Fruit fly (Drosophila melanogaster) whole organism, pupa: ENCODE measurements around the gene spn-F.

Source experiments
- CG10348 ChIP-seq: fragments of 200-800 bp; sonication (Bioruptor generic); IDR thresholded peaks from 2 replicates; pipeline ENCODE4 v1.3.6; 2022; ENCODE audit warnings: missing biosample characterization, missing genetic modification characterization
- CG12605 ChIP-seq: fragments of 200-800 bp; sonication (Bioruptor generic); IDR thresholded peaks from 2 replicates; pipeline ENCODE4 v1.3.6; 2022; ENCODE audit warnings: missing biosample characterization, missing genetic modification characterization
- CG13204 ChIP-seq: fragments of 200-800 bp; sonication (Bioruptor generic); optimal IDR thresholded peaks from 2 replicates; lab custom pipeline; 2018; ENCODE audit warnings: missing biosample characterization, mild to moderate bottlenecking, missing genetic modification characterization, moderate library complexity
- CG14655 ChIP-seq: fragments of 200-800 bp; sonication (Bioruptor generic); optimal IDR thresholded peaks from 3 replicates; lab custom pipeline; 2017; ENCODE audit warnings: mild to moderate bottlenecking, missing biosample characterization, missing genetic modification reagents, missing genetic modification characterization
- CG15710 ChIP-seq: fragments of 200-800 bp; sonication (Bioruptor generic); optimal IDR thresholded peaks from 2 replicates; lab custom pipeline; 2018; ENCODE audit warnings: missing biosample characterization, mild to moderate bottlenecking, missing genetic modification characterization, moderate library complexity
- CG17806 ChIP-seq: fragments of 200-800 bp; sonication (Bioruptor generic); optimal IDR thresholded peaks from 2 replicates; lab custom pipeline; 2018; ENCODE audit warnings: missing biosample characterization, mild to moderate bottlenecking, missing genetic modification characterization, moderate library complexity
- CG32121 ChIP-seq: fragments of 200-800 bp; sonication (Bioruptor generic); IDR thresholded peaks from 2 replicates; pipeline ENCODE4 v1.3.6; 2022; ENCODE audit warnings: missing biosample characterization, missing genetic modification characterization
- CG34367 ChIP-seq: fragments of 200-800 bp; sonication (Bioruptor generic); optimal IDR thresholded peaks from 2 replicates; lab custom pipeline; 2018; ENCODE audit warnings: missing biosample characterization, mild to moderate bottlenecking, missing genetic modification characterization
- CG4496 ChIP-seq: fragments of 200-800 bp; sonication (Bioruptor generic); IDR thresholded peaks from 3 replicates; pipeline ENCODE4 v1.3.6; 2022; ENCODE audit warnings: missing biosample characterization, missing genetic modification characterization
- CG8159 ChIP-seq: fragments of 200-800 bp; sonication (Bioruptor generic); optimal IDR thresholded peaks from 3 replicates; lab custom pipeline; 2018; ENCODE audit warnings: missing biosample characterization, mild to moderate bottlenecking, missing genetic modification characterization, moderate library complexity
- CG8301 ChIP-seq: fragments of 200-800 bp; sonication (Bioruptor generic); optimal IDR thresholded peaks from 2 replicates; lab custom pipeline; 2018; ENCODE audit warnings: missing biosample characterization, mild to moderate bottlenecking, missing genetic modification characterization
- CG9948 ChIP-seq: fragments of 200-800 bp; sonication (Bioruptor generic); optimal IDR thresholded peaks from 2 replicates; lab custom pipeline; 2018; ENCODE audit warnings: missing biosample characterization, mild to moderate bottlenecking, missing genetic modification characterization, moderate library complexity
- D1 ChIP-seq: fragments of 200-800 bp; sonication (Bioruptor generic); optimal IDR thresholded peaks from 2 replicates; lab custom pipeline; 2018; ENCODE audit warnings: missing biosample characterization, mild to moderate bottlenecking, missing genetic modification characterization, moderate library complexity
- EcR ChIP-seq: fragments of 200-800 bp; sonication (Bioruptor generic); optimal IDR thresholded peaks from 3 replicates; lab custom pipeline; 2019; ENCODE audit warnings: missing biosample characterization, missing genetic modification characterization, mild to moderate bottlenecking, moderate library complexity, missing genetic modification reagents
- Ets98B ChIP-seq: fragments of 200-800 bp; sonication (Bioruptor generic); IDR thresholded peaks from 2 replicates; pipeline ENCODE4 v1.3.6; 2022; ENCODE audit warnings: missing biosample characterization, missing genetic modification characterization
- Pif1A ChIP-seq: fragments of 200-800 bp; sonication (Bioruptor generic); optimal IDR thresholded peaks from 3 replicates; lab custom pipeline; 2016; ENCODE audit warnings: missing biosample characterization, missing genetic modification characterization
- Pif1B ChIP-seq: fragments of 200-800 bp; sonication (Bioruptor generic); optimal IDR thresholded peaks from 3 replicates; lab custom pipeline; 2016; ENCODE audit warnings: missing biosample characterization, missing genetic modification characterization
- Snoo ChIP-seq: fragments of 200-800 bp; sonication (Bioruptor generic); optimal IDR thresholded peaks from 3 replicates; lab custom pipeline; 2017; ENCODE audit warnings: missing biosample characterization, mild to moderate bottlenecking, missing genetic modification characterization, inconsistent platforms
- fd96Ca ChIP-seq: fragments of 200-800 bp; sonication (Bioruptor generic); IDR thresholded peaks from 3 replicates; pipeline ENCODE4 v1.3.6; 2022; ENCODE audit warnings: missing biosample characterization, missing genetic modification characterization
- gl ChIP-seq: fragments of 200-800 bp; sonication (Bioruptor generic); optimal IDR thresholded peaks from 2 replicates; lab custom pipeline; 2018; ENCODE audit warnings: missing biosample characterization, mild to moderate bottlenecking, missing genetic modification characterization
- rn ChIP-seq: fragments of 200-800 bp; sonication (Bioruptor generic); IDR thresholded peaks from 2 replicates; pipeline ENCODE4 v1.3.6; 2022; ENCODE audit warnings: missing biosample characterization, missing genetic modification characterization

The spn-F gene

DNA sequence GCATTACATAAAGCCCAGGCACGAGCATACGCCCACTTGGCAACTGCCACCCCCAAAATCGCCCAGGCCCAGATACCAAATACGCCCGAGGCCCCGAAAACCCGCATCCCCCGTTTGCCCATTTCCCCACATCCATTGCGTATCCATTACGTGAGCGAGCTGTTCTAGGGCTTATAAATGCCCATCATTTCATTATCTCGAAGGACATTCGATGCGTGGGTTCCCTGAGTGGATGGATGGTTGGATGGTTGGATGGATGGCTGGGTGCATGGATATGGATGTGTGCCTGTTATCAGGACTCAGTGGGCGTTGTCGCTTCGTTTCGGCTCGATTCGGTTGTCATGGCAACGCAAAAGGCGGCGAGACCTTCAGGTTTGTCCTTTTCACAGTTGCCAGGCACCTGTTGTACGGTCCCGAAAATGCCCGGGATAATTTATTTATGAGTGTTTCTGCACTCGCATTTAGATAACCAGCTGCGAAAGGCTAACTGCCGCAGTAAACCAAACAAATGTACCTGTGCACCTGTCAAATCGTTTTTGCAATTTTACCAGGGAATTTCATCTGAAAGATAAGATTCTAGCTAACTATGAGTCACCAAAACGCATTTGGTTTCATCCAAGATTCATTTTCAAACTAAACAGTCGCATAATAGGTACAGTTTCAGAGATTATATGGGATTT, 31.9 kb upstream of the spn-F start:
- TF ChIP-seq CG32121 (GFP tag; lab: Robert Waterston, UW) (no peak), CG8301 (no peak), CG10348 (no peak), gl (tag; lab: Kevin White, UChicago) (no peak), CG12605 (no peak), D1 (tag; lab: Kevin White, UChicago) (no peak), fd96Ca (GFP tag; lab: Robert Waterston, UW) (no peak), Pif1B (no peak), CG9948 (tag; lab: Kevin White, UChicago) (no peak), Ets98B (GFP tag; lab: Robert Waterston, UW) (no peak), CG34367 (tag; lab: Kevin White, UChicago) (no peak)

DNA sequence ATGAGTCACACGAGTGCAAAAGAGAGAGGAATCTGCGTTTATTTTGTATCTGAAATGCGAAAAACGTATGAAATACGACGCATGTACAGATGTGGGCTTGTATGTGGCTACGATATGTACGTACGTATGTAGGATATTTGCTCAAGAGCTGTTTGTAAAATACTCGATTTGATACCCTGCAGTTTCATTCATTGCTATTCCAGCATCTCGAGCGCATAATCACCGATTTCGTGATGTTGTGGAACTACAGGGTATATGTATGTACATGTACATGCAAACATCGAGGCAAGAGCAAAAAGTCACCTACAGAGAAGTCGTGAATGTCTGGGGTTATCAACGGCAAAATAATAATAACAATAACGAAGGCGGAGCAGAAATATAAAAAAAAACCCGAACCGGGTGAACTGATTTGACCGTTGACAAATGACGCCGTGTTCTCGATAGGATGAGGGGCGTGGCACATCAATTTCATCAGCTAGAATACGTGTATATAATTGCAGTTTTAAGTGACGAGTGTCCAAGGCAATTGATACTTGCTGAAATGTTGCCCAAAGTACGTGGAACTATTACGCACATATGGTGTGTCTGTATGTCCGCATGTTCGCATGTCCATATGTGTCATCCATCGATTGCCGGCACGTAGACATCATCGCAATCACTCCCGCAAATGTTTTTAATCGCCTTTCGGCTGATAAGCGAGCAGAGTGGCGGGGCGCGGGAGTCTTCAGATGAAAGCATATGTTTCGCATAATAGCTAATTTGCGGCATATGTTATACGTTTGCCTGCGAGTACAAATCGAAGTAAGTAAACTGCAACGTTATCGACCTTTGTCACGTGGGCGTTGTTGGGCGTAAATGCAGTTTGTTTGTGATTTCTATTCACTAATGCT, 30.7 kb upstream of the spn-F start:
- TF ChIP-seq gl (tag; lab: Kevin White, UChicago) = no peak
- peak; percentile 49 for TF ChIP-seq EcR (GFP tag; lab: Kevin White, UChicago)
- TF ChIP-seq, all 21 proteins: peak for 1

DNA sequence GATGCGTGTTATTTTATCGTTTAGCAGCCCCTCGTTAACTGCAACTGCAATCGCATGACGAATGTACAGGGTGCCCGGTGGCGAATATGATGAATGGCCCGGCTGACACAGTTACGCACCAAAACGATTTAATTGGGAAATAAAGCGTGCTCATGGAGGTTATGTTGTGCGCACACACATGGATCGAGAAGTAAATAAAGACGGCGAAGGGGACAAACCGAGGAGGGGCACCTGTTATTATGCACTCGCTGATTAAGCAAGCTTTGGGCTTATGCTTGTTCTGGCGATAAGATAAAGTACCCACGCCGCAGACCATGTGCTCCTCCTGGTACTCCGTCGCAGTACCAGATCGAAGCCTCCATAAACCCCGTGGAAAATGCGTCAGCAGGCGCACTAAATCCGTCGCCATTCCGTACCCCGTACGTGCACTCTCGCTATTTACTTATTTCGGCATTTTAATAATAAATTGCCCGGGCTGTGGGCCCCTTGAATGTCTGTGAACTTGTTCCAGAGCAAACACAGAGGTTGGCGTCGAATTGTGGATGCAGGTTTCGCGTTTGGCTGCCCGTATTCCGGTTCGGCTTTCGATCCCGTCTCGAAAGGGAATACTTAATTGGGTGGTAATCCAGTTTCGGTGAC, 29.8 kb upstream of the spn-F start:
- no peak for TF ChIP-seq CG8159 (tag; lab: Kevin White, UChicago)
- TF ChIP-seq CG13204 (GFP tag; lab: Kevin White, UChicago) = no peak
- TF ChIP-seq Snoo = no peak
- peak; percentile 81 for TF ChIP-seq fd96Ca (GFP tag; lab: Robert Waterston, UW)
- peak; percentile 82 for TF ChIP-seq CG4496 (GFP tag; lab: Robert Waterston, UW)
- peak; percentile 43 for TF ChIP-seq Pif1B
- TF ChIP-seq rn (GFP tag; lab: Robert Waterston, UW) = 0 out of 2 replicates have a peak, but pooled peaks have one; percentile 14
- TF ChIP-seq CG15710 = no peak
- TF ChIP-seq gl (tag; lab: Kevin White, UChicago) = no peak
- TF ChIP-seq Ets98B (GFP tag; lab: Robert Waterston, UW) = peak; percentile 69
- no peak for TF ChIP-seq CG14655 (GFP tag; lab: Kevin White, UChicago)
- TF ChIP-seq CG32121 (GFP tag; lab: Robert Waterston, UW) = 0 out of 2 replicates have a peak, but pooled peaks have one; percentile 18
- TF ChIP-seq CG17806 (tag; lab: Kevin White, UChicago) = no peak
- no peak for TF ChIP-seq Pif1A
- TF ChIP-seq CG9948 (tag; lab: Kevin White, UChicago) = no peak
- TF ChIP-seq EcR (GFP tag; lab: Kevin White, UChicago) = no peak
- TF ChIP-seq CG12605 = peak; percentile 32; the same call in 1 of the 2 replicates
- TF ChIP-seq CG10348 = no peak
- TF ChIP-seq D1 (tag; lab: Kevin White, UChicago) = no peak
- TF ChIP-seq CG8301 = no peak
- TF ChIP-seq CG34367 (tag; lab: Kevin White, UChicago) = no peak
- TF ChIP-seq, all 21 proteins: peak for 7

DNA sequence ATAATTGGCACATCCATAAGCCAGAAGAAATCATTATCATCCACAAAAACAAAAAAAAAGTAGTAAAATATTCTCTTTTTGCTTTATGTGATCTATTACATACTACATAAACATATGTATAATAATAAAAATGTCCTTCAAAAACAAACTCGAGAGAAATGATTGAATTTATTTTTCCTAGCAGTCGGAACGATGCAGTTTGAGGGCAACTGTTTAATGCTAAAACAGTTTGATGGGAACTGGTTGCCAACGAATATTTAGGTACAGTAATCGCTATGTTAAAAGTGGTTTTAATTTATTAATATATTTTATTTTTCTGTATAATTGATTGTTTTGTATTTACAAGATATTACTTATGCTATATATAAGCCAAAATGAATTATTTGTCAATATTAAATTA, 23.8 kb upstream of the spn-F start:
- TF ChIP-seq CG4496 (GFP tag; lab: Robert Waterston, UW) (no peak), CG17806 (tag; lab: Kevin White, UChicago) (no peak), CG32121 (GFP tag; lab: Robert Waterston, UW) (no peak), CG34367 (tag; lab: Kevin White, UChicago) (no peak), fd96Ca (GFP tag; lab: Robert Waterston, UW) (no peak), CG9948 (tag; lab: Kevin White, UChicago) (no peak), CG15710 (no peak), D1 (tag; lab: Kevin White, UChicago) (no peak), CG8159 (tag; lab: Kevin White, UChicago) (no peak), CG12605 (no peak), EcR (GFP tag; lab: Kevin White, UChicago) (no peak), Ets98B (GFP tag; lab: Robert Waterston, UW) (no peak), CG10348 (no peak), Pif1B (no peak), rn (GFP tag; lab: Robert Waterston, UW) (no peak), CG14655 (GFP tag; lab: Kevin White, UChicago) (no peak), Snoo (no peak), CG13204 (GFP tag; lab: Kevin White, UChicago) (no peak), gl (tag; lab: Kevin White, UChicago) (no peak)

DNA sequence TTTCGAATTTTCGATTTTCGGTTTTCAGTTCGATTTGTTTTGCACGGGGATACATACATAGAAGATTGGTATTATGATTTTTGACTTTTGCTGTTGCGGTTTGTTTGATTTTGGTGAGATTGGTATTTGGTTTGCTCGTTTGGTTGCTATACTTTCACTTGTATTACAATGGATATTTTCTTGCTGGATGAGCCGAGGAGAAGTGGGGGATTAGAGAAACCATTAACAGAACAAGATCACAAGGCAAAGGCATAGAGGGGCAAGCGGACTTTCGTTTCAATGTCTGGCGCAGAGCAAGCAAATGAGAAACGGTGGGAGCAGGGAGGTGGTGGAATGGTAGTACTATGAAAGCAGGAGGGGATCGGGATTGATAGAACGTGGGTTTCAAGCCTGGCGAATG, 22.7 kb upstream of the spn-F start, which contains the start of gene CG15563:
Gene CG15563 (minus strand): TSS at position 101 of the 400 bp plus-strand sequence.
- TF ChIP-seq CG9948 (tag; lab: Kevin White, UChicago) (no peak), rn (GFP tag; lab: Robert Waterston, UW) (no peak), CG14655 (GFP tag; lab: Kevin White, UChicago) (no peak), Pif1B (no peak), CG15710 (no peak), Ets98B (GFP tag; lab: Robert Waterston, UW) (no peak), CG17806 (tag; lab: Kevin White, UChicago) (no peak), CG4496 (GFP tag; lab: Robert Waterston, UW) (no peak), fd96Ca (GFP tag; lab: Robert Waterston, UW) (no peak), gl (tag; lab: Kevin White, UChicago) (no peak)
